Worm (Caenorhabditis elegans) whole organism, midembryonic: ENCODE measurements around the gene C48B4.6.

Experiments
- T22C8.4 ChIP-seq: fragments of 200-800 bp; sonication (Bioruptor generic); IDR thresholded peaks from 2 replicates; pipeline ENCODE4 v1.3.6; 2022; ENCODE audit warnings: missing genetic modification characterization, missing compliant biosample characterization
- cog-1 ChIP-seq: sonication (generic microtip); optimal IDR thresholded peaks from 2 replicates; lab custom pipeline; 2016; ENCODE audit warnings: missing genetic modification characterization, missing compliant biosample characterization
- flt-1 ChIP-seq: fragments of 200-800 bp; sonication (Bioruptor generic); IDR thresholded peaks from 2 replicates; pipeline ENCODE4 v1.3.6; 2022; ENCODE audit warnings: missing genetic modification characterization, missing compliant biosample characterization
- ref-1 ChIP-seq: fragments of 200-800 bp; sonication (Bioruptor generic); conservative IDR thresholded peaks from 2 replicates; pipeline ENCODE4 v1.3.6; 2022; ENCODE audit warnings: missing genetic modification reagents, missing genetic modification characterization, missing compliant biosample characterization
- tab-1 ChIP-seq: fragments of 200-800 bp; sonication (Bioruptor generic); IDR thresholded peaks from 2 replicates; pipeline ENCODE4 v1.3.6; 2022; ENCODE audit warnings: missing genetic modification characterization, missing compliant biosample characterization
- ztf-23 ChIP-seq: fragments of 200-800 bp; sonication (Bioruptor generic); IDR thresholded peaks from 2 replicates; pipeline ENCODE4 v1.3.6; 2022; ENCODE audit warnings: missing genetic modification reagents, missing genetic modification characterization, missing compliant biosample characterization

- TF ChIP-seq ref-1 (GFP tag; lab: Robert Waterston, UW) (no peak), flt-1 (no peak), cog-1 (tag; lab: Kevin White, UChicago) (no peak), T22C8.4 (no peak), ztf-23 (GFP tag; lab: Robert Waterston, UW) (no peak), tab-1 (GFP tag; lab: Robert Waterston, UW) (no peak)
Measured at ce11 chrIII:9507799-9508198, 50.6 kb downstream of the C48B4.6 start, which contains the start of gene vha-14.
